Fruit fly (Drosophila melanogaster) whole organism, prepupa: ENCODE data around the gene Acp95EF.

Source experiments
- Blimp-1 ChIP-seq: fragments of 200-800 bp; sonication (Bioruptor generic); optimal IDR thresholded peaks from 3 replicates; lab custom pipeline; 2017; ENCODE audit warnings: missing biosample characterization, missing genetic modification characterization, mild to moderate bottlenecking, moderate library complexity, missing genetic modification reagents
- CG10631 ChIP-seq: fragments of 200-800 bp; sonication (Bioruptor generic); optimal IDR thresholded peaks from 2 replicates; lab custom pipeline; 2016; ENCODE audit warnings: missing biosample characterization, missing genetic modification characterization
- CG11762 ChIP-seq: fragments of 200-800 bp; sonication (Bioruptor generic); optimal IDR thresholded peaks from 3 replicates; lab custom pipeline; 2016; ENCODE audit warnings: missing biosample characterization, missing genetic modification characterization; ENCODE audit not compliant: insufficient read depth
- CG11902 ChIP-seq: fragments of 200-800 bp; sonication (Bioruptor generic); optimal IDR thresholded peaks from 3 replicates; lab custom pipeline; 2016; ENCODE audit warnings: missing biosample characterization, missing genetic modification characterization
- CG1621 ChIP-seq: fragments of 200-800 bp; sonication (Bioruptor generic); optimal IDR thresholded peaks from 3 replicates; lab custom pipeline; 2018; ENCODE audit warnings: missing biosample characterization, mild to moderate bottlenecking, missing genetic modification characterization
- CG16779 ChIP-seq: fragments of 200-800 bp; sonication (Bioruptor generic); optimal IDR thresholded peaks from 3 replicates; lab custom pipeline; 2017; ENCODE audit warnings: missing biosample characterization, mild to moderate bottlenecking, missing genetic modification characterization
- CG3032 ChIP-seq: fragments of 200-800 bp; optimal IDR thresholded peaks from 2 replicates; lab custom pipeline; 2019; ENCODE audit warnings: missing biosample characterization, mild to moderate bottlenecking, missing genetic modification characterization, moderate library complexity
- CG32006 ChIP-seq: fragments of 200-800 bp; sonication (Bioruptor generic); optimal IDR thresholded peaks from 3 replicates; lab custom pipeline; 2017; ENCODE audit warnings: missing biosample characterization, mild to moderate bottlenecking, missing genetic modification characterization
- CG3919 ChIP-seq: fragments of 200-800 bp; sonication (Bioruptor generic); optimal IDR thresholded peaks from 3 replicates; lab custom pipeline; 2016; ENCODE audit warnings: missing biosample characterization, missing genetic modification characterization
- CG4318 ChIP-seq: fragments of 200-800 bp; sonication (Bioruptor generic); optimal IDR thresholded peaks from 3 replicates; lab custom pipeline; 2017; ENCODE audit warnings: missing biosample characterization, mild to moderate bottlenecking, missing genetic modification characterization
- CG6163 ChIP-seq: fragments of 200-800 bp; sonication (Bioruptor generic); IDR thresholded peaks from 3 replicates; pipeline ENCODE4 v1.3.6; 2022; ENCODE audit warnings: missing biosample characterization, missing genetic modification characterization
- CG6276 ChIP-seq: fragments of 200-800 bp; sonication (Bioruptor generic); optimal IDR thresholded peaks from 2 replicates; lab custom pipeline; 2017; ENCODE audit warnings: missing biosample characterization, mild to moderate bottlenecking, missing genetic modification characterization
- CG6808 ChIP-seq: fragments of 200-800 bp; sonication (Bioruptor generic); optimal IDR thresholded peaks from 3 replicates; lab custom pipeline; 2017; ENCODE audit warnings: missing biosample characterization, missing genetic modification characterization, mild to moderate bottlenecking, moderate library complexity, missing genetic modification reagents
- CG8119 ChIP-seq: fragments of 200-800 bp; sonication (Bioruptor generic); IDR thresholded peaks from 3 replicates; pipeline ENCODE4 v1.3.6; 2022; ENCODE audit warnings: missing biosample characterization, missing genetic modification characterization
- CG8319 ChIP-seq: fragments of 200-800 bp; sonication (Bioruptor generic); optimal IDR thresholded peaks from 3 replicates; lab custom pipeline; 2016; ENCODE audit warnings: missing biosample characterization, missing genetic modification characterization
- CG8632 ChIP-seq: fragments of 200-800 bp; sonication (Bioruptor generic); optimal IDR thresholded peaks from 3 replicates; lab custom pipeline; 2016; ENCODE audit warnings: missing biosample characterization, missing genetic modification characterization
- Eip75B ChIP-seq: fragments of 200-800 bp; sonication (Bioruptor generic); optimal IDR thresholded peaks from 3 replicates; lab custom pipeline; 2016; ENCODE audit warnings: missing biosample characterization, missing genetic modification characterization
- Eip78C ChIP-seq: fragments of 200-800 bp; sonication (Bioruptor generic); peaks from one replicate; lab custom pipeline; 2016; ENCODE audit warnings: missing biosample characterization, missing genetic modification characterization
- Eip93F ChIP-seq: fragments of 200-800 bp; sonication (Bioruptor generic); optimal IDR thresholded peaks from 2 replicates; lab custom pipeline; 2016; ENCODE audit warnings: missing biosample characterization, mild to moderate bottlenecking, missing genetic modification characterization
- Ets21C ChIP-seq: fragments of 200-800 bp; sonication (Bioruptor generic); optimal IDR thresholded peaks from 3 replicates; lab custom pipeline; 2016; ENCODE audit warnings: missing biosample characterization, missing genetic modification characterization
- Ets96B ChIP-seq: fragments of 200-800 bp; optimal IDR thresholded peaks from 2 replicates; lab custom pipeline; 2019; ENCODE audit warnings: missing biosample characterization, mild to moderate bottlenecking, missing genetic modification characterization, moderate library complexity
- Gug ChIP-seq: fragments of 200-800 bp; sonication (Bioruptor generic); IDR thresholded peaks from 2 replicates; pipeline ENCODE4 v1.3.6; 2022; ENCODE audit warnings: missing biosample characterization, missing genetic modification characterization
- Hr38 ChIP-seq: sonication (Bioruptor generic); optimal IDR thresholded peaks from 2 replicates; lab custom pipeline; 2016; ENCODE audit warnings: missing biosample characterization, missing genetic modification characterization
- Hr39 ChIP-seq: fragments of 200-800 bp; sonication (Bioruptor generic); optimal IDR thresholded peaks from 2 replicates; lab custom pipeline; 2016; ENCODE audit warnings: missing biosample characterization, missing genetic modification characterization
- Hr4 ChIP-seq: fragments of 200-800 bp; sonication (Bioruptor generic); optimal IDR thresholded peaks from 3 replicates; lab custom pipeline; 2016; ENCODE audit warnings: missing biosample characterization, missing genetic modification characterization
- Lpt ChIP-seq: fragments of 200-800 bp; sonication (Bioruptor generic); optimal IDR thresholded peaks from 3 replicates; lab custom pipeline; 2016; ENCODE audit warnings: missing biosample characterization, missing genetic modification characterization
- Met ChIP-seq: fragments of 200-800 bp; sonication (Bioruptor generic); optimal IDR thresholded peaks from 3 replicates; lab custom pipeline; 2016; ENCODE audit warnings: missing biosample characterization, missing genetic modification characterization
- OdsH ChIP-seq: fragments of 200-800 bp; sonication (Bioruptor generic); optimal IDR thresholded peaks from 3 replicates; lab custom pipeline; 2016; ENCODE audit warnings: missing biosample characterization, missing genetic modification characterization
- Smox ChIP-seq: fragments of 200-800 bp; sonication (Bioruptor generic); optimal IDR thresholded peaks from 3 replicates; lab custom pipeline; 2016; ENCODE audit warnings: missing biosample characterization, missing genetic modification characterization
- Sox15 ChIP-seq: fragments of 200-800 bp; sonication (Bioruptor generic); optimal IDR thresholded peaks from 3 replicates; lab custom pipeline; 2016; ENCODE audit warnings: missing biosample characterization, missing genetic modification characterization
- achi ChIP-seq: fragments of 200-800 bp; sonication (Bioruptor generic); optimal IDR thresholded peaks from 3 replicates; lab custom pipeline; 2016; ENCODE audit warnings: missing biosample characterization, missing genetic modification characterization
- acj6 ChIP-seq: fragments of 200-800 bp; sonication (Bioruptor generic); optimal IDR thresholded peaks from 3 replicates; lab custom pipeline; 2016; ENCODE audit warnings: missing biosample characterization, missing genetic modification characterization
- cyc ChIP-seq: fragments of 200-800 bp; sonication (Bioruptor generic); optimal IDR thresholded peaks from 3 replicates; lab custom pipeline; 2016; ENCODE audit warnings: missing biosample characterization, missing genetic modification characterization
- dac ChIP-seq: fragments of 200-800 bp; sonication (Bioruptor generic); optimal IDR thresholded peaks from 2 replicates; lab custom pipeline; 2017; ENCODE audit warnings: missing biosample characterization, mild to moderate bottlenecking, missing genetic modification characterization
- eg ChIP-seq: fragments of 200-800 bp; sonication (Bioruptor generic); IDR thresholded peaks from 3 replicates; pipeline ENCODE4 v1.3.6; 2022; ENCODE audit warnings: missing biosample characterization, missing genetic modification characterization
- fd59A ChIP-seq: fragments of 200-800 bp; sonication (Bioruptor generic); optimal IDR thresholded peaks from 2 replicates; lab custom pipeline; 2017; ENCODE audit warnings: missing biosample characterization, mild to moderate bottlenecking, missing genetic modification characterization, missing genetic modification reagents
- fd85E ChIP-seq: fragments of 200-800 bp; sonication (Bioruptor generic); optimal IDR thresholded peaks from 3 replicates; lab custom pipeline; 2016; ENCODE audit warnings: missing biosample characterization, missing genetic modification characterization
- lz ChIP-seq: fragments of 200-800 bp; sonication (Bioruptor generic); optimal IDR thresholded peaks from 3 replicates; lab custom pipeline; 2016; ENCODE audit warnings: missing biosample characterization, missing genetic modification characterization
- net ChIP-seq: fragments of 200-800 bp; sonication (Bioruptor generic); optimal IDR thresholded peaks from 3 replicates; lab custom pipeline; 2016; ENCODE audit warnings: missing biosample characterization, missing genetic modification characterization
- pdm3 ChIP-seq: fragments of 200-800 bp; sonication (Bioruptor generic); optimal IDR thresholded peaks from 3 replicates; lab custom pipeline; 2016; ENCODE audit warnings: missing biosample characterization, missing genetic modification characterization
- spab ChIP-seq: fragments of 200-800 bp; sonication (Bioruptor generic); optimal IDR thresholded peaks from 2 replicates; lab custom pipeline; 2017; ENCODE audit warnings: missing biosample characterization, mild to moderate bottlenecking, missing genetic modification characterization, missing genetic modification reagents
- ss ChIP-seq, 2 experiments: fragments of 200-800 bp; sonication (Bioruptor generic); optimal IDR thresholded peaks; 2 replicates in 1 of 2; 3 replicates in 1 of 2; lab custom pipeline; 2017 to 2018; ENCODE audit warnings: mild to moderate bottlenecking in 2 of 2, missing biosample characterization in 2 of 2, missing genetic modification characterization in 2 of 2, moderate library complexity in 1 of 2
- svp ChIP-seq: fragments of 200-800 bp; sonication (Bioruptor generic); peaks from one replicate; lab custom pipeline; 2016; ENCODE audit warnings: missing biosample characterization, missing genetic modification characterization
- vri ChIP-seq: fragments of 200-800 bp; sonication (Bioruptor generic); optimal IDR thresholded peaks from 3 replicates; lab custom pipeline; 2016; ENCODE audit warnings: missing biosample characterization, mild to moderate bottlenecking, missing genetic modification characterization

Acp95EF gene

dm6 chr3R:24261380-24262021 lies 32.7 kb downstream of the Acp95EF start (continued):
- TF ChIP-seq CG8319 (GFP tag; lab: Kevin White, UChicago) (no peak), Lpt (GFP tag; lab: Kevin White, UChicago) (peak; percentile 72), CG4318 (GFP tag; lab: Kevin White, UChicago) (peak; percentile 43), eg (GFP tag; lab: Robert Waterston, UW) (peak; percentile 39; the same call in 1 of the 3 replicates), CG32006 (GFP tag; lab: Kevin White, UChicago) (peak; percentile 73), Ets21C (GFP tag; lab: Kevin White, UChicago) (no peak), CG8632 (GFP tag; lab: Kevin White, UChicago) (no peak), Hr38 (GFP tag; lab: Kevin White, UChicago) (no peak), Hr4 (GFP tag; lab: Kevin White, UChicago) (peak; percentile 44)

DNA sequence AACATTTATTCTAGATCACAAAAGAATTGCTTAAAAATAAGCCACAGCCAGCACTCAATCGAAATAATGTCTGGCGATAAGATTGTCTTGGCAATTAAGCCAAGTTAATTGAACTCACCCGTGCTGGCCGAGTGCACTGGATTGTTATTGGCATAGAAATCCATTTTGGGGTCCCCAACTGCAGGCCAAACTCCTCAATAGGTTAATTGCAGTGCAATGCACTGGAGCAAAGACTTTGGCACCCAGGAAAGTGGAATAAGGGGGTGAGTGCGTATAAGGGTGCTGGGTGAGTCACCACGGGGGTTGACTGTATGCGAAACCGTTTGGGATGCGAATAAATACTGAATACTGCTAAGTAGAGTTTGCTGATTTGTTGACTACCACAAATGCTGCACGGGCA lies 34.1 kb downstream of the Acp95EF start:
- TF ChIP-seq net (GFP tag; lab: Kevin White, UChicago) (no peak), spab (GFP tag; lab: Kevin White, UChicago) (no peak), CG8319 (GFP tag; lab: Kevin White, UChicago) (no peak), CG6808 (GFP tag; lab: Kevin White, UChicago) (no peak), Eip93F (GFP tag; lab: Kevin White, UChicago) (peak; percentile 33), CG8119 (GFP tag; lab: Robert Waterston, UW) (no peak), Smox (GFP tag; lab: Kevin White, UChicago) (no peak), vri (peak; percentile 48), ss (GFP tag; optimal IDR thresholded peaks at IDR 0.05; lab: Kevin White, UChicago) (no peak), OdsH (GFP tag; lab: Kevin White, UChicago) (no peak), CG11902 (no peak), Hr4 (GFP tag; lab: Kevin White, UChicago) (no peak), CG11762 (no peak), Sox15 (GFP tag; lab: Kevin White, UChicago) (no peak), acj6 (GFP tag; lab: Kevin White, UChicago) (no peak), svp (GFP tag; lab: Kevin White, UChicago) (no peak)

dm6 chr3R:24263588-24264413 lies 35.0 kb downstream of the Acp95EF start:
- TF ChIP-seq dac (GFP tag; lab: Kevin White, UChicago) (peak; percentile 27), acj6 (GFP tag; lab: Kevin White, UChicago) (no peak), CG3919 (no peak), pdm3 (peak; percentile 24), OdsH (GFP tag; lab: Kevin White, UChicago) (peak; percentile 20), Met (GFP tag; lab: Kevin White, UChicago) (peak; percentile 36), cyc (no peak), CG32006 (GFP tag; lab: Kevin White, UChicago) (peak; percentile 34), Gug (GFP tag; lab: Robert Waterston, UW) (no peak), achi (GFP tag; lab: Kevin White, UChicago) (peak; percentile 6), CG3032 (tag; lab: Kevin White, UChicago) (no peak), ss (GFP tag; optimal IDR thresholded peaks at IDR 0.05; lab: Kevin White, UChicago) (no peak), CG4318 (GFP tag; lab: Kevin White, UChicago) (no peak), CG16779 (tag; lab: Kevin White, UChicago) (no peak), CG8119 (GFP tag; lab: Robert Waterston, UW) (no peak), fd85E (GFP tag; lab: Kevin White, UChicago) (no peak), Hr39 (GFP tag; lab: Kevin White, UChicago) (peak; percentile 7), CG6276 (GFP tag; lab: Kevin White, UChicago) (no peak), Ets96B (peak; percentile 41), fd59A (GFP tag; lab: Kevin White, UChicago) (no peak), CG6163 (GFP tag; lab: Robert Waterston, UW) (no peak), net (GFP tag; lab: Kevin White, UChicago) (no peak), CG10631 (GFP tag; lab: Kevin White, UChicago) (peak; percentile 27), Ets21C (GFP tag; lab: Kevin White, UChicago) (no peak), Blimp-1 (no peak), CG1621 (tag; lab: Kevin White, UChicago) (no peak), lz (GFP tag; lab: Kevin White, UChicago) (peak; percentile 20), Eip78C (GFP tag; lab: Kevin White, UChicago) (peak; percentile 72), Smox (GFP tag; lab: Kevin White, UChicago) (no peak), Hr38 (GFP tag; lab: Kevin White, UChicago) (no peak), Eip75B (GFP tag; lab: Kevin White, UChicago) (peak; percentile 22), Lpt (GFP tag; lab: Kevin White, UChicago) (peak; percentile 14)
